Fruit fly (Drosophila melanogaster) whole organism, embryonic: ENCODE data around the gene MED28.

Experiments used
- Ada2b ChIP-seq: fragments of 200-800 bp; sonication (Bioruptor generic); IDR thresholded peaks from 2 replicates; pipeline ENCODE4 v1.3.6; 2022; ENCODE audit warnings: missing biosample characterization, missing genetic modification characterization
- Adf1 ChIP-seq: fragments of 200-800 bp; sonication (Bioruptor generic); IDR thresholded peaks from 2 replicates; pipeline ENCODE4 v1.3.6; 2022; ENCODE audit warnings: missing biosample characterization, missing genetic modification characterization
- Bteb2 ChIP-seq: fragments of 200-800 bp; sonication (Bioruptor generic); optimal IDR thresholded peaks from 2 replicates; lab custom pipeline; 2016; ENCODE audit warnings: missing biosample characterization, missing genetic modification characterization
- CG10274 ChIP-seq: fragments of 200-800 bp; sonication (Bioruptor generic); optimal IDR thresholded peaks from 3 replicates; lab custom pipeline; 2017; ENCODE audit warnings: missing biosample characterization, mild to moderate bottlenecking, missing genetic modification characterization
- CG10543 ChIP-seq: fragments of 200-800 bp; sonication (Bioruptor generic); optimal IDR thresholded peaks from 3 replicates; lab custom pipeline; 2017; ENCODE audit warnings: missing biosample characterization, mild to moderate bottlenecking, missing genetic modification characterization, moderate library complexity
- CG12071 ChIP-seq: fragments of 200-800 bp; sonication (Bioruptor generic); optimal IDR thresholded peaks from 3 replicates; lab custom pipeline; 2018; ENCODE audit warnings: missing biosample characterization, mild to moderate bottlenecking, missing genetic modification characterization
- CG12391 ChIP-seq: fragments of 200-800 bp; sonication (Bioruptor generic); optimal IDR thresholded peaks from 3 replicates; lab custom pipeline; 2018; ENCODE audit warnings: missing biosample characterization, mild to moderate bottlenecking, missing genetic modification characterization, moderate library complexity
- CG13775 ChIP-seq: fragments of 200-800 bp; sonication (Bioruptor generic); optimal IDR thresholded peaks from 3 replicates; lab custom pipeline; 2017; ENCODE audit warnings: missing biosample characterization, mild to moderate bottlenecking, missing genetic modification characterization
- CG16815 ChIP-seq: fragments of 200-800 bp; sonication (Bioruptor generic); optimal IDR thresholded peaks from 3 replicates; lab custom pipeline; 2017; ENCODE audit warnings: missing biosample characterization, mild to moderate bottlenecking, missing genetic modification characterization
- CG17186 ChIP-seq: fragments of 200-800 bp; sonication (Bioruptor generic); optimal IDR thresholded peaks from 3 replicates; lab custom pipeline; 2017; ENCODE audit warnings: missing biosample characterization, missing genetic modification reagents, missing genetic modification characterization
- CG1832 ChIP-seq: fragments of 200-800 bp; sonication (Bioruptor generic); optimal IDR thresholded peaks from 2 replicates; lab custom pipeline; 2017; ENCODE audit warnings: missing biosample characterization, mild to moderate bottlenecking, missing genetic modification characterization, inconsistent platforms
- CG30403 ChIP-seq: fragments of 200-800 bp; sonication (Bioruptor generic); optimal IDR thresholded peaks from 3 replicates; lab custom pipeline; 2016; ENCODE audit warnings: missing biosample characterization, missing genetic modification characterization
- CG3065 ChIP-seq: fragments of 200-800 bp; sonication (Bioruptor generic); optimal IDR thresholded peaks from 2 replicates; lab custom pipeline; 2016; ENCODE audit warnings: missing biosample characterization, missing genetic modification characterization
- CG31224 ChIP-seq: fragments of 200-800 bp; sonication (Bioruptor generic); IDR thresholded peaks from 2 replicates; pipeline ENCODE4 v1.3.6; 2022; ENCODE audit warnings: missing biosample characterization, missing genetic modification characterization
- CG34224 ChIP-seq: fragments of 200-800 bp; sonication (Bioruptor generic); IDR thresholded peaks from 3 replicates; pipeline ENCODE4 v1.3.6; 2022; ENCODE audit warnings: missing biosample characterization, missing genetic modification characterization; ENCODE audit not compliant: partially characterized antibody
- CG3838 ChIP-seq: fragments of 200-800 bp; sonication (Bioruptor generic); optimal IDR thresholded peaks from 3 replicates; lab custom pipeline; 2016; ENCODE audit warnings: missing biosample characterization, missing genetic modification characterization
- CG4424 ChIP-seq: fragments of 200-800 bp; sonication (Bioruptor generic); optimal IDR thresholded peaks from 3 replicates; lab custom pipeline; 2016; ENCODE audit warnings: missing biosample characterization, missing genetic modification characterization
- CG4707 ChIP-seq: fragments of 200-800 bp; sonication (Bioruptor generic); optimal IDR thresholded peaks from 2 replicates; lab custom pipeline; 2018; ENCODE audit warnings: missing biosample characterization, mild to moderate bottlenecking, missing genetic modification characterization, moderate library complexity
- CG4820 ChIP-seq: fragments of 200-800 bp; sonication (Bioruptor generic); optimal IDR thresholded peaks from 3 replicates; lab custom pipeline; 2016; ENCODE audit warnings: missing biosample characterization, missing genetic modification characterization
- CG5245 ChIP-seq: fragments of 200-800 bp; sonication (Bioruptor generic); optimal IDR thresholded peaks from 3 replicates; lab custom pipeline; 2016; ENCODE audit warnings: missing biosample characterization, missing genetic modification characterization
- CG5953 ChIP-seq: fragments of 200-800 bp; sonication (Bioruptor generic); IDR thresholded peaks from 2 replicates; pipeline ENCODE4 v1.3.6; 2022; ENCODE audit warnings: missing biosample characterization, missing genetic modification characterization
- Dll ChIP-seq: fragments of 200-800 bp; sonication (Bioruptor generic); IDR thresholded peaks from 4 replicates; pipeline ENCODE4 v1.3.6; 2022; ENCODE audit warnings: missing biosample characterization, missing genetic modification characterization; ENCODE audit not compliant: partially characterized antibody
- Doc3 ChIP-seq: fragments of 200-800 bp; sonication (Bioruptor generic); IDR thresholded peaks from 3 replicates; pipeline ENCODE4 v1.3.6; 2022; ENCODE audit warnings: missing biosample characterization, missing genetic modification characterization; ENCODE audit not compliant: partially characterized antibody
- Dref ChIP-seq: fragments of 200-800 bp; sonication (Bioruptor generic); IDR thresholded peaks from 2 replicates; pipeline ENCODE4 v1.3.6; 2022; ENCODE audit warnings: missing biosample characterization, missing genetic modification characterization
- HHEX ChIP-seq: fragments of 200-800 bp; sonication (Bioruptor generic); optimal IDR thresholded peaks from 3 replicates; lab custom pipeline; 2017; ENCODE audit warnings: missing biosample characterization, mild to moderate bottlenecking, missing genetic modification characterization, missing genetic modification reagents
- Hr3 ChIP-seq: fragments of 200-800 bp; sonication (Bioruptor generic); optimal IDR thresholded peaks from 3 replicates; lab custom pipeline; 2016; ENCODE audit warnings: missing biosample characterization, missing genetic modification characterization
- Hr51 ChIP-seq, 2 experiments: fragments of 200-800 bp; sonication (Bioruptor generic); optimal IDR thresholded peaks; 2 replicates in 1 of 2; 3 replicates in 1 of 2; lab custom pipeline; 2016 to 2018; ENCODE audit warnings: missing biosample characterization in 2 of 2, missing genetic modification characterization in 2 of 2, mild to moderate bottlenecking in 1 of 2, moderate library complexity in 1 of 2
- Jarid2 ChIP-seq: fragments of 200-800 bp; sonication (Bioruptor generic); optimal IDR thresholded peaks from 3 replicates; lab custom pipeline; 2017; ENCODE audit warnings: mild to moderate bottlenecking, missing biosample characterization, missing genetic modification reagents, missing genetic modification characterization
- Med ChIP-seq: fragments of 200-800 bp; sonication (Bioruptor generic); peaks from one replicate; lab custom pipeline; 2016; ENCODE audit warnings: missing biosample characterization, missing genetic modification characterization, mild to moderate bottlenecking, inconsistent platforms, moderate library complexity
- Nf-YC ChIP-seq: fragments of 200-800 bp; optimal IDR thresholded peaks from 3 replicates; lab custom pipeline; 2019; ENCODE audit warnings: missing biosample characterization, mild to moderate bottlenecking, missing genetic modification characterization, moderate library complexity
- Ravus ChIP-seq: fragments of 200-800 bp; sonication (Bioruptor generic); IDR thresholded peaks from 2 replicates; pipeline ENCODE4 v1.3.6; 2022; ENCODE audit warnings: missing biosample characterization, missing genetic modification characterization
- Spps ChIP-seq: fragments of 200-800 bp; sonication (Bioruptor generic); optimal IDR thresholded peaks from 2 replicates; lab custom pipeline; 2018; ENCODE audit warnings: missing biosample characterization, mild to moderate bottlenecking, missing genetic modification characterization
- chm ChIP-seq: fragments of 200-800 bp; sonication (Bioruptor generic); IDR thresholded peaks from 2 replicates; pipeline ENCODE4 v1.3.6; 2022; ENCODE audit warnings: missing biosample characterization, missing genetic modification characterization
- corto ChIP-seq: fragments of 200-800 bp; sonication (Bioruptor generic); optimal IDR thresholded peaks from 2 replicates; lab custom pipeline; 2016; ENCODE audit warnings: missing biosample characterization, mild to moderate bottlenecking, missing genetic modification characterization, moderate library complexity
- fd102C ChIP-seq: fragments of 200-800 bp; sonication (Bioruptor generic); optimal IDR thresholded peaks from 2 replicates; lab custom pipeline; 2018; ENCODE audit warnings: missing biosample characterization, mild to moderate bottlenecking, missing genetic modification characterization, moderate library complexity
- gem ChIP-seq: fragments of 200-800 bp; sonication (Bioruptor generic); optimal IDR thresholded peaks from 2 replicates; lab custom pipeline; 2019; ENCODE audit warnings: missing biosample characterization, mild to moderate bottlenecking, missing genetic modification characterization, moderate library complexity
- hkb ChIP-seq, 2 experiments: fragments of 200-800 bp in 1 of 2; fragments of >200 bp in 1 of 2; sonication (Bioruptor generic) in 1 of 2; IDR thresholded peaks in 1 of 2; optimal IDR thresholded peaks in 1 of 2; 2 replicates each; pipeline versions ENCODE4 v1.3.6 to Lab custom; 2017 to 2022; ENCODE audit warnings: missing biosample characterization in 1 of 2, missing genetic modification characterization in 1 of 2
- inv ChIP-seq: fragments of 200-800 bp; sonication (Bioruptor generic); IDR thresholded peaks from 2 replicates; pipeline ENCODE4 v1.3.6; 2022; ENCODE audit warnings: missing biosample characterization, missing genetic modification characterization; ENCODE audit not compliant: partially characterized antibody
- kni ChIP-seq: fragments of 200-800 bp; sonication (Bioruptor generic); optimal IDR thresholded peaks from 3 replicates; lab custom pipeline; 2017; ENCODE audit warnings: mild to moderate bottlenecking, missing biosample characterization, missing genetic modification reagents, missing genetic modification characterization
- nau ChIP-seq: fragments of 200-800 bp; sonication (Bioruptor generic); optimal IDR thresholded peaks from 3 replicates; lab custom pipeline; 2017; ENCODE audit warnings: missing biosample characterization, mild to moderate bottlenecking, missing genetic modification characterization, missing genetic modification reagents
- pan ChIP-seq, 4 experiments: fragments of >200 bp in 3 of 4; fragments of 200-800 bp in 1 of 4; sonication (Bioruptor generic) in 1 of 4; optimal IDR thresholded peaks in 3 of 4; IDR thresholded peaks in 1 of 4; 2 replicates each; pipeline versions ENCODE4 v1.3.6 to Lab custom; 2017 to 2022; ENCODE audit warnings: missing biosample characterization in 2 of 4, missing genetic modification characterization in 2 of 4, mixed read lengths in 1 of 4
- run ChIP-seq: fragments of 200-800 bp; sonication (Bioruptor generic); optimal IDR thresholded peaks from 3 replicates; lab custom pipeline; 2018; ENCODE audit warnings: missing biosample characterization, mild to moderate bottlenecking, missing genetic modification characterization
- sens ChIP-seq: fragments of 200-800 bp; sonication (Bioruptor generic); peaks from one replicate; lab custom pipeline; 2016; ENCODE audit warnings: missing biosample characterization, missing genetic modification characterization
- slbo ChIP-seq: fragments of 200-800 bp; sonication (Bioruptor generic); IDR thresholded peaks from 2 replicates; pipeline ENCODE4 v1.3.6; 2022; ENCODE audit warnings: missing biosample characterization, missing genetic modification characterization
- sug ChIP-seq: fragments of 200-800 bp; optimal IDR thresholded peaks from 2 replicates; lab custom pipeline; 2019; ENCODE audit warnings: missing biosample characterization, mild to moderate bottlenecking, missing genetic modification characterization, moderate library complexity
- twi ChIP-seq: fragments of 200-800 bp; optimal IDR thresholded peaks from 2 replicates; lab custom pipeline; 2019; ENCODE audit warnings: missing biosample characterization, mild to moderate bottlenecking, missing genetic modification characterization, moderate library complexity
- wek ChIP-seq: fragments of 200-800 bp; sonication (Bioruptor generic); optimal IDR thresholded peaks from 3 replicates; lab custom pipeline; 2018; ENCODE audit warnings: missing biosample characterization, mild to moderate bottlenecking, missing genetic modification characterization, moderate library complexity

MED28 gene

DNA sequence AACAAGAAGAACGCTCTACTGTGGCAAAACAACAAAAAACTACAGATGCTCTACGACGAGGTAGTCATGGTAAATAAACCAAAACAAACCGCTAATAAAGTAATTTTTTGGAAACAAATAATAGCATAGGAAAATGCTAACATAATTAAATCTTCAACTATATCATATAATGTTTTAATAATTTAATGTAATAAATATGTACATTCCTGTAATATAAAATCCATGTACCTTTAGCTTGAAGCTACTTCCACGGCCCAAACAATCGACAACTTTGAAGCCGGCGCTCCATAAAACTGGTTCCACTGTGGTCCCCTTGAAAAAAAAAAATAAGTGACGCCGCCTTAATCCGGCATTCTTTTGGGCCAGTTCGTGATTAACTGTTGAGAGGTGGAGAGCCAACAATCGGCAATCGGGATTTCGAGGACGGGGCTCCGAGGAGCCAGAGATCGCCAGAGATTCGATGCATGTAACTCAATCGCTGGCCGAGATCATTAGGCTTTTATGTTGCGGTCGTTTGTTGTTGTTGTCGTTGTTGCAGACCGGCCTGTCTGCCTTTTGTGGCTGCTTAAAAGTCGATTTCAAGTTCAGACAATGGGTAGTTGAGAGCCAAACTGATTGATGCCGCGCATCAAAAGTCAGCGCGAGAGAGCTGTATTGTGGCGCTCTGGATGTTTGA is 14.0 kb upstream of the MED28 start (continued):
- TF ChIP-seq CG17186 (GFP tag; lab: Kevin White, UChicago) (no peak), CG10543 (GFP tag; lab: Kevin White, UChicago) (no peak), corto (GFP tag; lab: Kevin White, UChicago) (peak; percentile 77), CG12391 (tag; lab: Kevin White, UChicago) (peak; percentile 45), run (tag; lab: Kevin White, UChicago) (no peak), CG5953 (GFP tag; lab: Robert Waterston, UW) (no peak), CG30403 (GFP tag; lab: Kevin White, UChicago) (peak; percentile 2), Med (peak; percentile 27), CG4820 (GFP tag; lab: Kevin White, UChicago) (no peak), Hr51 (GFP tag; optimal IDR thresholded peaks at IDR 0.05; lab: Kevin White, UChicago) (peak in 1 of 2 experiments; percentile 50), sens (peak; percentile 62), wek (GFP tag; lab: Kevin White, UChicago) (no peak), sug (peak; percentile 12), Hr3 (GFP tag; lab: Kevin White, UChicago) (peak; percentile 0), slbo (GFP tag; lab: Robert Waterston, UW) (peak; percentile 80), Ada2b (GFP tag; lab: Robert Waterston, UW) (peak; percentile 46; the same call in 1 of the 2 replicates), Doc3 (no peak), HHEX (GFP tag; lab: Kevin White, UChicago) (peak; percentile 24), CG16815 (GFP tag; lab: Kevin White, UChicago) (no peak), chm (GFP tag; lab: Robert Waterston, UW) (no peak), nau (GFP tag; lab: Kevin White, UChicago) (no peak), CG3838 (GFP tag; lab: Kevin White, UChicago) (no peak), CG10274 (GFP tag; lab: Kevin White, UChicago) (peak; percentile 28), Dll (GFP tag; lab: Robert Waterston, UW) (no peak), twi (tag; lab: Kevin White, UChicago) (no peak), hkb (optimal IDR thresholded peaks at IDR 0.05; lab: Kevin White, UChicago) (no peak), hkb (GFP tag; IDR thresholded peaks at IDR 0.05; lab: Robert Waterston, UW) (peak; percentile 41; the same call in 1 of the 2 replicates), CG3065 (GFP tag; lab: Kevin White, UChicago) (no peak), CG31224 (GFP tag; lab: Robert Waterston, UW) (0 out of 2 replicates have a peak, but pooled peaks have one; percentile 19), CG34224 (GFP tag; lab: Robert Waterston, UW) (no peak), kni (peak; percentile 2), Dref (GFP tag; lab: Robert Waterston, UW) (no peak), CG12071 (GFP tag; lab: Kevin White, UChicago) (no peak), CG4424 (GFP tag; lab: Kevin White, UChicago) (peak; percentile 33), Adf1 (GFP tag; lab: Robert Waterston, UW) (0 out of 2 replicates have a peak, but pooled peaks have one; percentile 13), Ravus (GFP tag; lab: Robert Waterston, UW) (no peak), inv (GFP tag; lab: Robert Waterston, UW) (no peak), pan (optimal IDR thresholded peaks at IDR 0.05; lab: Kevin White, UChicago) (no peak), pan (GFP tag; optimal IDR thresholded peaks at IDR 0.05 in 1 of 2, IDR thresholded peaks at IDR 0.05 in 1 of 2) (peak in 1 of 2 experiments; percentile 58), CG5245 (GFP tag; lab: Kevin White, UChicago) (no peak), Bteb2 (no peak), Nf-YC (tag; lab: Kevin White, UChicago) (peak; percentile 7), gem (tag; lab: Kevin White, UChicago) (peak; percentile 71), CG1832 (GFP tag; lab: Kevin White, UChicago) (no peak), fd102C (GFP tag; lab: Kevin White, UChicago) (no peak), CG13775 (GFP tag; lab: Kevin White, UChicago) (peak; percentile 7), Jarid2 (GFP tag; lab: Kevin White, UChicago) (no peak), Spps (no peak), CG4707 (GFP tag; lab: Kevin White, UChicago) (no peak)
